Fruit fly (Drosophila melanogaster) whole organism, embryonic: ENCODE measurements around the gene Hexo1.

ENCODE experiments used
- Blimp-1 ChIP-seq: fragments of 200-800 bp; sonication (Bioruptor generic); optimal IDR thresholded peaks from 3 replicates; lab custom pipeline; 2018; ENCODE audit warnings: missing biosample characterization, missing genetic modification characterization, mild to moderate bottlenecking, moderate library complexity, missing genetic modification reagents
- CG10147 ChIP-seq: fragments of 200-800 bp; sonication (Bioruptor generic); optimal IDR thresholded peaks from 2 replicates; lab custom pipeline; 2019; ENCODE audit warnings: missing biosample characterization, mild to moderate bottlenecking, missing genetic modification characterization, moderate library complexity
- CG10565 ChIP-seq: fragments of 200-800 bp; sonication (Bioruptor generic); optimal IDR thresholded peaks from 3 replicates; lab custom pipeline; 2016; ENCODE audit warnings: missing biosample characterization, mild to moderate bottlenecking, missing genetic modification characterization
- CG10979 ChIP-seq: fragments of 200-800 bp; sonication (Bioruptor generic); optimal IDR thresholded peaks from 2 replicates; lab custom pipeline; 2018; ENCODE audit warnings: missing biosample characterization, mild to moderate bottlenecking, missing genetic modification characterization, moderate library complexity
- CG11723 ChIP-seq: fragments of 200-800 bp; sonication (Bioruptor generic); optimal IDR thresholded peaks from 2 replicates; lab custom pipeline; 2017; ENCODE audit warnings: missing biosample characterization, mild to moderate bottlenecking, missing genetic modification characterization
- CG12104 ChIP-seq: fragments of 200-800 bp; sonication (Bioruptor generic); optimal IDR thresholded peaks from 3 replicates; lab custom pipeline; 2016; ENCODE audit warnings: missing biosample characterization, missing genetic modification characterization
- CG12769 ChIP-seq: fragments of 200-800 bp; sonication (Bioruptor generic); optimal IDR thresholded peaks from 2 replicates; lab custom pipeline; 2019; ENCODE audit warnings: missing biosample characterization, mild to moderate bottlenecking, missing genetic modification characterization, moderate library complexity
- CG1603 ChIP-seq: fragments of 200-800 bp; sonication (Bioruptor generic); optimal IDR thresholded peaks from 2 replicates; lab custom pipeline; 2019; ENCODE audit warnings: missing biosample characterization, mild to moderate bottlenecking, missing genetic modification characterization, moderate library complexity
- CG2712 ChIP-seq: fragments of 200-800 bp; optimal IDR thresholded peaks from 3 replicates; lab custom pipeline; 2019; ENCODE audit warnings: missing biosample characterization, mild to moderate bottlenecking, missing genetic modification characterization, moderate library complexity
- CG6254 ChIP-seq: fragments of 200-800 bp; sonication (Bioruptor generic); optimal IDR thresholded peaks from 3 replicates; lab custom pipeline; 2017; ENCODE audit warnings: mild to moderate bottlenecking, missing biosample characterization, missing genetic modification reagents, missing genetic modification characterization
- CG6272 ChIP-seq: fragments of 200-800 bp; sonication (Bioruptor generic); IDR thresholded peaks from 2 replicates; pipeline ENCODE4 v1.3.6; 2022; ENCODE audit warnings: missing biosample characterization, missing genetic modification characterization
- CG7745 ChIP-seq: fragments of 200-800 bp; sonication (Bioruptor generic); optimal IDR thresholded peaks from 2 replicates; lab custom pipeline; 2018; ENCODE audit warnings: missing biosample characterization, mild to moderate bottlenecking, missing genetic modification characterization, moderate library complexity
- CG7963 ChIP-seq: fragments of 200-800 bp; sonication (Bioruptor generic); IDR thresholded peaks from 3 replicates; pipeline ENCODE4 v1.3.6; 2022; ENCODE audit warnings: missing biosample characterization, missing genetic modification characterization; ENCODE audit not compliant: partially characterized antibody
- Deaf1 ChIP-seq: fragments of 200-800 bp; optimal IDR thresholded peaks from 3 replicates; lab custom pipeline; 2019; ENCODE audit warnings: missing biosample characterization, mild to moderate bottlenecking, missing genetic modification characterization, moderate library complexity
- Drgx ChIP-seq: fragments of 200-800 bp; sonication (Bioruptor generic); IDR thresholded peaks from 2 replicates; pipeline ENCODE4 v1.3.6; 2022; ENCODE audit warnings: missing biosample characterization, missing genetic modification characterization
- Ets65A ChIP-seq: fragments of 200-800 bp; sonication (Bioruptor generic); peaks from one replicate; lab custom pipeline; 2016; ENCODE audit warnings: missing biosample characterization, missing genetic modification characterization
- Hr78 ChIP-seq, 2 experiments: fragments of 200-800 bp in 1 of 2; fragments of >200 bp in 1 of 2; sonication (Bioruptor generic) in 1 of 2; optimal IDR thresholded peaks; 2 replicates each; lab custom pipeline; 2017 to 2019; ENCODE audit warnings: missing biosample characterization in 2 of 2, missing genetic modification characterization in 2 of 2, mild to moderate bottlenecking in 1 of 2, moderate library complexity in 1 of 2
- Pdp1 ChIP-seq, 2 experiments: fragments of 200-800 bp; sonication (Bioruptor generic); optimal IDR thresholded peaks; 3 replicates each; lab custom pipeline; 2016; ENCODE audit warnings: missing biosample characterization in 2 of 2, missing genetic modification characterization in 2 of 2, mild to moderate bottlenecking in 1 of 2, moderate library complexity in 1 of 2
- Sox102F ChIP-seq: fragments of 200-800 bp; sonication (Bioruptor generic); optimal IDR thresholded peaks from 2 replicates; lab custom pipeline; 2018; ENCODE audit warnings: missing biosample characterization, mild to moderate bottlenecking, missing genetic modification characterization, moderate library complexity
- Sry-β ChIP-seq: fragments of 200-800 bp; sonication (Bioruptor generic); optimal IDR thresholded peaks from 2 replicates; lab custom pipeline; 2018; ENCODE audit warnings: missing biosample characterization, mild to moderate bottlenecking, missing genetic modification characterization, moderate library complexity
- Taf1 ChIP-seq: fragments of 200-800 bp; sonication (Bioruptor generic); IDR thresholded peaks from 2 replicates; pipeline ENCODE4 v1.3.6; 2022; ENCODE audit warnings: missing biosample characterization, missing genetic modification characterization
- Xrp1 ChIP-seq: fragments of 200-800 bp; sonication (Bioruptor generic); IDR thresholded peaks from 2 replicates; pipeline ENCODE4 v1.3.6; 2022; ENCODE audit warnings: missing biosample characterization, missing genetic modification characterization
- bbx ChIP-seq: fragments of 200-800 bp; sonication (Bioruptor generic); IDR thresholded peaks from 2 replicates; pipeline ENCODE4 v1.3.6; 2022; ENCODE audit warnings: missing biosample characterization, missing genetic modification characterization; ENCODE audit not compliant: partially characterized antibody
- bsh ChIP-seq, 2 experiments: fragments of 200-800 bp; sonication (Bioruptor generic); optimal IDR thresholded peaks; 2 replicates each; lab custom pipeline; 2017 to 2018; ENCODE audit warnings: mild to moderate bottlenecking in 2 of 2, missing biosample characterization in 2 of 2, missing genetic modification characterization in 2 of 2, moderate library complexity in 1 of 2
- caup ChIP-seq: fragments of 200-800 bp; sonication (Bioruptor generic); optimal IDR thresholded peaks from 3 replicates; lab custom pipeline; 2017; ENCODE audit warnings: missing biosample characterization, mild to moderate bottlenecking, missing genetic modification characterization, moderate library complexity; ENCODE audit not compliant: severe bottlenecking
- chm ChIP-seq: fragments of 200-800 bp; sonication (Bioruptor generic); IDR thresholded peaks from 2 replicates; pipeline ENCODE4 v1.3.6; 2022; ENCODE audit warnings: missing biosample characterization, missing genetic modification characterization
- ci ChIP-seq: fragments of 200-800 bp; sonication (Bioruptor generic); IDR thresholded peaks from 3 replicates; pipeline ENCODE4 v1.3.6; 2022; ENCODE audit warnings: missing biosample characterization, missing genetic modification characterization
- dysf ChIP-seq: fragments of 200-800 bp; sonication (Bioruptor generic); IDR thresholded peaks from 3 replicates; pipeline ENCODE4 v1.3.6; 2022; ENCODE audit warnings: missing biosample characterization, missing genetic modification characterization
- ems ChIP-seq: fragments of 200-800 bp; sonication (Bioruptor generic); optimal IDR thresholded peaks from 3 replicates; lab custom pipeline; 2016; ENCODE audit warnings: missing biosample characterization, missing genetic modification characterization
- ftz-f1 ChIP-seq: fragments of 200-800 bp; sonication (Bioruptor generic); optimal IDR thresholded peaks from 2 replicates; lab custom pipeline; 2016; ENCODE audit warnings: missing biosample characterization, missing genetic modification characterization
- gem ChIP-seq: fragments of 200-800 bp; sonication (Bioruptor generic); optimal IDR thresholded peaks from 2 replicates; lab custom pipeline; 2019; ENCODE audit warnings: missing biosample characterization, mild to moderate bottlenecking, missing genetic modification characterization, moderate library complexity
- gsb-n ChIP-seq: fragments of 200-800 bp; sonication (Bioruptor generic); optimal IDR thresholded peaks from 3 replicates; lab custom pipeline; 2018; ENCODE audit warnings: missing biosample characterization, mild to moderate bottlenecking, missing genetic modification characterization
- kni ChIP-seq: fragments of 200-800 bp; sonication (Bioruptor generic); optimal IDR thresholded peaks from 3 replicates; lab custom pipeline; 2017; ENCODE audit warnings: mild to moderate bottlenecking, missing biosample characterization, missing genetic modification reagents, missing genetic modification characterization
- lbe ChIP-seq: fragments of 200-800 bp; sonication (Bioruptor generic); optimal IDR thresholded peaks from 2 replicates; lab custom pipeline; 2016; ENCODE audit warnings: missing biosample characterization, mild to moderate bottlenecking, missing genetic modification characterization
- nom ChIP-seq: fragments of 200-800 bp; sonication (Bioruptor generic); optimal IDR thresholded peaks from 2 replicates; lab custom pipeline; 2017; ENCODE audit warnings: missing biosample characterization, missing genetic modification characterization, mild to moderate bottlenecking, moderate library complexity, missing genetic modification reagents
- oc ChIP-seq: fragments of 200-800 bp; sonication (Bioruptor generic); optimal IDR thresholded peaks from 2 replicates; lab custom pipeline; 2018; ENCODE audit warnings: missing biosample characterization, mild to moderate bottlenecking, missing genetic modification characterization, moderate library complexity
- sd ChIP-seq: fragments of 200-800 bp; sonication (Bioruptor generic); optimal IDR thresholded peaks from 3 replicates; lab custom pipeline; 2018; ENCODE audit warnings: missing biosample characterization, mild to moderate bottlenecking, missing genetic modification characterization, moderate library complexity
- sens ChIP-seq: fragments of 200-800 bp; sonication (Bioruptor generic); peaks from one replicate; lab custom pipeline; 2016; ENCODE audit warnings: missing biosample characterization, missing genetic modification characterization
- sisA ChIP-seq: fragments of 200-800 bp; sonication (Bioruptor generic); IDR thresholded peaks from 2 replicates; pipeline ENCODE4 v1.3.6; 2022; ENCODE audit warnings: missing biosample characterization, missing genetic modification characterization
- usp ChIP-seq: fragments of >200 bp; optimal IDR thresholded peaks from 2 replicates; lab custom pipeline; 2017; ENCODE audit warnings: missing biosample characterization, missing genetic modification characterization
- vvl ChIP-seq: fragments of 200-800 bp; sonication (Bioruptor generic); IDR thresholded peaks from 2 replicates; pipeline ENCODE4 v1.3.6; 2022; ENCODE audit warnings: missing biosample characterization, missing genetic modification characterization

The Hexo1 gene

dm6 chr3L:4304244-4304959 is 16.0 kb downstream of the Hexo1 start:
- TF ChIP-seq ftz-f1 (GFP tag; lab: Kevin White, UChicago) (no peak), CG2712 (peak; percentile 33), CG1603 (tag; lab: Kevin White, UChicago) (peak; percentile 11), ems (GFP tag; lab: Kevin White, UChicago) (no peak), Blimp-1 (GFP tag; lab: Kevin White, UChicago) (peak; percentile 96), bsh (GFP tag; optimal IDR thresholded peaks at IDR 0.05; lab: Kevin White, UChicago) (peak in 1 of 2 experiments; percentile 31), caup (GFP tag; lab: Kevin White, UChicago) (no peak), ci (GFP tag; lab: Robert Waterston, UW) (0 out of 3 replicates have a peak, but pooled peaks have one; percentile 8), CG6254 (GFP tag; lab: Kevin White, UChicago) (no peak), Xrp1 (GFP tag; lab: Robert Waterston, UW) (peak; percentile 44; the same call in 1 of the 2 replicates), CG6272 (GFP tag; lab: Robert Waterston, UW) (no peak), Sox102F (GFP tag; lab: Kevin White, UChicago) (peak; percentile 0), sens (GFP tag; lab: Kevin White, UChicago) (peak; percentile 85), dysf (GFP tag; lab: Robert Waterston, UW) (0 out of 3 replicates have a peak, but pooled peaks have one; percentile 21), gem (tag; lab: Kevin White, UChicago) (peak; percentile 16), CG10565 (GFP tag; lab: Kevin White, UChicago) (no peak), Drgx (GFP tag; lab: Robert Waterston, UW) (peak; percentile 95), sisA (GFP tag; lab: Robert Waterston, UW) (0 out of 2 replicates have a peak, but pooled peaks have one; percentile 18), CG12104 (GFP tag; lab: Kevin White, UChicago) (no peak), nom (GFP tag; lab: Kevin White, UChicago) (peak; percentile 25), usp (GFP tag; lab: Kevin White, UChicago) (no peak), chm (GFP tag; lab: Robert Waterston, UW) (peak; percentile 29; the same call in 1 of the 2 replicates), vvl (GFP tag; lab: Robert Waterston, UW) (0 out of 2 replicates have a peak, but pooled peaks have one; percentile 26), Ets65A (GFP tag; lab: Kevin White, UChicago) (peak; percentile 85)

- TF ChIP-seq bbx = 0 out of 2 replicates have a peak, but pooled peaks have one; percentile 3
- TF ChIP-seq CG12769 = peak; percentile 9
- peak; percentile 68 for TF ChIP-seq oc (tag; lab: Kevin White, UChicago)
- TF ChIP-seq Blimp-1 (GFP tag; lab: Kevin White, UChicago) = peak; percentile 78
- TF ChIP-seq Hr78 (GFP tag; optimal IDR thresholded peaks at IDR 0.05; lab: Kevin White, UChicago) = peak in 1 of 2 experiments; percentile 68
- peak; percentile 33 for TF ChIP-seq sd (tag; lab: Kevin White, UChicago)
- TF ChIP-seq Sry-β = no peak
- TF ChIP-seq CG10979 = no peak
- no peak for TF ChIP-seq CG7745 (tag; lab: Kevin White, UChicago)
- TF ChIP-seq Taf1 (GFP tag; lab: Robert Waterston, UW) = no peak
- TF ChIP-seq Pdp1 (GFP tag; optimal IDR thresholded peaks at IDR 0.05; lab: Kevin White, UChicago) = peak in 1 of 2 experiments; percentile 88
- peak; percentile 55; the same call in 1 of the 2 replicates for TF ChIP-seq vvl (GFP tag; lab: Robert Waterston, UW)
- no peak for TF ChIP-seq CG10147 (GFP tag; lab: Kevin White, UChicago)
- peak; percentile 86 for TF ChIP-seq kni
- peak; percentile 86 for TF ChIP-seq Deaf1 (tag; lab: Kevin White, UChicago)
- peak; percentile 13 for TF ChIP-seq gsb-n (tag; lab: Kevin White, UChicago)
- no peak for TF ChIP-seq CG11723
- TF ChIP-seq lbe (GFP tag; lab: Kevin White, UChicago) = no peak
- no peak for TF ChIP-seq CG7963 (GFP tag; lab: Robert Waterston, UW)
Observed at dm6 chr3L:4307691-4308383, 19.4 kb downstream of the Hexo1 start, which contains the start of gene dyl. Gene dyl, minus strand, starts transcription at chr3L:4307718.
